Worm (Caenorhabditis elegans): ENCODE data around the gene arp-11.

Gene arp-11

DNA sequence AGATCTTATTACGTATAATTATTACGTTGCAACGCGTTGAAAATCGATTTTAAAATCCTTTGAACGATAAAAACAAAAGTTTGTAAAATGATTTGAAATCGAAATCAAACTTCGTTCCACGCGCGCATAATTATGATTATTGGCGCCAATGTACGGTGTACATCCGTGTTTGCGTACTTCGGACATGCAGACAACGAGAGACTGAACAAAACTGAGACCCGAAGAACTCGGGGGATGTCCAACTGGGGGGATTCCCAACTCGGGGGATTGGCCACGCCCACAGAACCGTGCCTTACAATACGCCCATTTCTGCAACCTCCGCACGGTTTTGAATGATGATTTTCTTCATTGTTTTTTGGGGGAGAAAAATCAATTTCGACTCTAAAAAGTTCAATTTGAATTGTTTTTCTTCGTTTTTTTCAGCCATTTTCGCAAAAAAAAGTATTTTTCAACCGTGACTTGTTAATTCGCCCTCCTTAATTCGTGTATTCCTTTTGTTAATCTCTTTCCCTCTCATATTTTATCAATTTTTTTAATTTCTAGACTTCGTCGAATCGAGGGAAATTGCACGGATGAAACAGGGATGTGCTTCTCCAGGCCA, 44.9 kb upstream of the arp-11 start, which contains the start of gene F20D12.12 (continued):
- TF ChIP-seq xnd-1 (tag; optimal IDR thresholded peaks at IDR 0.05) (peak; percentile 69), lin-40 (tag; optimal IDR thresholded peaks at IDR 0.05) (peak; percentile 71), dox-1 (GFP tag; IDR thresholded peaks at IDR 0.05) (peak; percentile 97), Y95B8A.8 (GFP tag; IDR thresholded peaks at IDR 0.05) (peak; percentile 97), ztf-26 (tag; optimal IDR thresholded peaks at IDR 0.05) (peak; percentile 23), bed-2 (GFP tag; IDR thresholded peaks at IDR 0.05) (peak; percentile 91), C17E4.6 (GFP tag; IDR thresholded peaks at IDR 0.05) (peak; percentile 76), ztf-6 (GFP tag; IDR thresholded peaks at IDR 0.05) (peak; percentile 75; the same call in 1 of the 2 replicates), ekl-4 (GFP tag; IDR thresholded peaks at IDR 0.05) (peak; percentile 90), nhr-80 (tag; optimal IDR thresholded peaks at IDR 0.05) (peak; percentile 48), attf-5 (GFP tag; optimal IDR thresholded peaks at IDR 0.05) (peak; percentile 94), nfyb-1 (GFP tag; IDR thresholded peaks at IDR 0.05) (peak; percentile 96), attf-3 (GFP tag; conservative IDR thresholded peaks at IDR 0.05) (peak; percentile 88), lir-1 (GFP tag; conservative IDR thresholded peaks at IDR 0.05) (peak; percentile 72), rcor-1 (GFP tag; IDR thresholded peaks at IDR 0.05) (peak; percentile 96), snpc-4 (GFP tag; optimal IDR thresholded peaks at IDR 0.05) (peak; percentile 19), snpc-4 (tag; optimal IDR thresholded peaks at IDR 0.05) (peak in 3 of 4 experiments; percentile 28 to 57 (median 39)), madf-8 (GFP tag; conservative IDR thresholded peaks at IDR 0.05) (peak; percentile 91), K12H6.12 (tag; optimal IDR thresholded peaks at IDR 0.05) (peak; percentile 49), hsf-1 (GFP tag; IDR thresholded peaks at IDR 0.05) (peak; percentile 88), ceh-27 (GFP tag; optimal IDR thresholded peaks at IDR 0.05) (peak; percentile 83), ceh-40 (GFP tag; IDR thresholded peaks at IDR 0.05) (0 out of 2 replicates have a peak, but pooled peaks have one; percentile 40), athp-1 (tag; optimal IDR thresholded peaks at IDR 0.05) (peak; percentile 65), F33H1.4 (GFP tag; IDR thresholded peaks at IDR 0.05) (peak; percentile 88), B0336.3 (GFP tag; IDR thresholded peaks at IDR 0.05) (peak; percentile 60)

DNA sequence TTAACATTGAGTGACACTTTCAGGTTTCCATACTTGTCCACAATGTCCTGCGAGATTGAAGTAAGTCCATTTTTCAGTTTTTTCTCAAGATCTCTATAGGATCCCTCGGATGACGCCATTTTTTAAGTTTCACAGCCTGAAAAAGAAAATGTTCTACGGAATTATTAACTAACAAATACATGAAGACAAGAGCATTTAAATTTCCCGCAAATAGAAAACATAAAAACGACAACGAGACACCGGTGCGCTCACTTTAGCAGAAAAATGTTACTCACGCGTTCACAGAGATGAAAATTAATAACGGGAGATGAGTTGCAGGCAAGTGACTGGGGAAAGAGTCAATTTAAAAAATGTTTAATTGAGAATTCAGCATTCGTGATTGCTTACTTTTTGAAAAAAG, 44.4 kb upstream of the arp-11 start, which contains the start of gene czw-1:
Gene czw-1, minus strand, starts transcription at position 369 of the 400 bp plus-strand sequence.
- TF ChIP-seq aptf-3 (GFP tag; IDR thresholded peaks at IDR 0.05) (no peak), ets-4 (GFP tag; optimal IDR thresholded peaks at IDR 0.05) (no peak), snpc-1.1 (tag; optimal IDR thresholded peaks at IDR 0.05; ENCODE audit: insufficient read depth) (no peak), ceh-79 (tag; optimal IDR thresholded peaks at IDR 0.05) (no peak), lin-54 (GFP tag; optimal IDR thresholded peaks at IDR 0.05) (no peak), B0035.1 (tag; optimal IDR thresholded peaks at IDR 0.05) (no peak), somi-1 (GFP tag; optimal IDR thresholded peaks at IDR 0.05) (no peak), hrde-1 (tag; optimal IDR thresholded peaks at IDR 0.05; ENCODE audit: borderline replicate concordance) (no peak), B0019.2 (GFP tag; conservative IDR thresholded peaks at IDR 0.05) (no peak), madf-3 (GFP tag; IDR thresholded peaks at IDR 0.05) (no peak)

DNA sequence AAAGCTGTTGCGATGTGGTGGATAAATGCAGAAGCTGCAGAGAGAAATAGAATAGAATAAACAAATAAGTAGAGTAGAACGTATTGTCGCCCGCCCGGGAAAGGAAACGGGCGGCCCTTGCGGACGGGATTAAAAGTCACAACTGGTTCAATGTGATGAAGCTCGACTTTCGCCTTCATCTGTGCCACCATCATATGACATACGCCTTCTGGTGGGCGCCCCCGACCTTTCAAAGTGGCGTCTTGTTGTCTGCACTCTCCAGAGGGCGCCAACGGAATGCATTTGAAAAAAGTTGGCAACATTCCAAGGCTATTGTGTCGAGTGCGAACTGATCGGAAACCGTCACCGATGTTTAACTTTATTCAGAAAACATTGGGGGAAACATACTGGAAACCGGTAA, 41.2 kb upstream of the arp-11 start:
- TF ChIP-seq pbrm-1 (GFP tag; IDR thresholded peaks at IDR 0.05) (0 out of 2 replicates have a peak, but pooled peaks have one; percentile 19), ccch-3 (GFP tag; optimal IDR thresholded peaks at IDR 0.05) (no peak), ceh-91 (GFP tag; IDR thresholded peaks at IDR 0.05) (no peak), ceh-27 (GFP tag; optimal IDR thresholded peaks at IDR 0.05) (no peak), ets-4 (GFP tag; optimal IDR thresholded peaks at IDR 0.05) (no peak), mel-28 (tag; optimal IDR thresholded peaks at IDR 0.05; ENCODE audit: borderline replicate concordance) (no peak), madf-8 (GFP tag; conservative IDR thresholded peaks at IDR 0.05) (0 out of 2 replicates have a peak, but pooled peaks have one; percentile 18), die-1 (tag; optimal IDR thresholded peaks at IDR 0.05) (no peak), snpc-3.4 (tag; optimal IDR thresholded peaks at IDR 0.05) (peak; percentile 32), F55B11.4 (tag; optimal IDR thresholded peaks at IDR 0.05; ENCODE audit: borderline replicate concordance, insufficient read depth) (no peak), rcor-1 (GFP tag; IDR thresholded peaks at IDR 0.05) (no peak), bed-2 (GFP tag; IDR thresholded peaks at IDR 0.05) (no peak), akir-1 (GFP tag; optimal IDR thresholded peaks at IDR 0.05) (no peak), ztf-25 (GFP tag; IDR thresholded peaks at IDR 0.05) (0 out of 2 replicates have a peak, but pooled peaks have one; percentile 64), ztf-28 (GFP tag; IDR thresholded peaks at IDR 0.05) (no peak), athp-1 (tag; optimal IDR thresholded peaks at IDR 0.05) (peak; percentile 5)
